Fruit fly (Drosophila melanogaster) whole organism, embryonic: Measurements from ENCODE around the gene CG10431.

Experiments
- CG10543 ChIP-seq: fragments of 200-800 bp; sonication (Bioruptor generic); optimal IDR thresholded peaks from 3 replicates; lab custom pipeline; 2017; ENCODE audit warnings: missing biosample characterization, mild to moderate bottlenecking, missing genetic modification characterization, moderate library complexity
- CG11696 ChIP-seq: fragments of 200-800 bp; sonication (Bioruptor generic); IDR thresholded peaks from 2 replicates; pipeline ENCODE4 v1.3.6; 2022; ENCODE audit warnings: missing biosample characterization, missing genetic modification characterization
- CG12219 ChIP-seq: fragments of 200-800 bp; sonication (Bioruptor generic); optimal IDR thresholded peaks from 3 replicates; lab custom pipeline; 2018; ENCODE audit warnings: missing biosample characterization, mild to moderate bottlenecking, missing genetic modification characterization
- CG12769 ChIP-seq: fragments of 200-800 bp; sonication (Bioruptor generic); optimal IDR thresholded peaks from 2 replicates; lab custom pipeline; 2019; ENCODE audit warnings: missing biosample characterization, mild to moderate bottlenecking, missing genetic modification characterization, moderate library complexity
- CG14050 ChIP-seq: fragments of 200-800 bp; sonication (Bioruptor generic); IDR thresholded peaks from 3 replicates; pipeline ENCODE4 v1.3.6; 2022; ENCODE audit warnings: missing biosample characterization, missing genetic modification characterization
- CG1529 ChIP-seq: fragments of 200-800 bp; sonication (Bioruptor generic); optimal IDR thresholded peaks from 3 replicates; lab custom pipeline; 2018; ENCODE audit warnings: missing biosample characterization, missing genetic modification characterization
- CG1603 ChIP-seq: fragments of 200-800 bp; sonication (Bioruptor generic); optimal IDR thresholded peaks from 2 replicates; lab custom pipeline; 2019; ENCODE audit warnings: missing biosample characterization, mild to moderate bottlenecking, missing genetic modification characterization, moderate library complexity
- CG18599 ChIP-seq: fragments of 200-800 bp; sonication (Bioruptor generic); optimal IDR thresholded peaks from 3 replicates; lab custom pipeline; 2017; ENCODE audit warnings: missing biosample characterization, missing genetic modification characterization, mild to moderate bottlenecking, moderate library complexity, missing genetic modification reagents
- CG2678 ChIP-seq: fragments of 200-800 bp; sonication (Bioruptor generic); optimal IDR thresholded peaks from 3 replicates; lab custom pipeline; 2019; ENCODE audit warnings: missing biosample characterization, mild to moderate bottlenecking, missing genetic modification characterization, moderate library complexity
- CG30403 ChIP-seq: fragments of 200-800 bp; sonication (Bioruptor generic); optimal IDR thresholded peaks from 3 replicates; lab custom pipeline; 2016; ENCODE audit warnings: missing biosample characterization, missing genetic modification characterization
- CG30431 ChIP-seq: fragments of 200-800 bp; sonication (Bioruptor generic); optimal IDR thresholded peaks from 2 replicates; lab custom pipeline; 2017; ENCODE audit warnings: missing biosample characterization, missing genetic modification characterization
- CG3407 ChIP-seq: fragments of 200-800 bp; sonication (Bioruptor generic); optimal IDR thresholded peaks from 2 replicates; lab custom pipeline; 2018; ENCODE audit warnings: missing biosample characterization, mild to moderate bottlenecking, missing genetic modification characterization
- CG7556 ChIP-seq: fragments of 200-800 bp; sonication (Bioruptor generic); optimal IDR thresholded peaks from 2 replicates; lab custom pipeline; 2017; ENCODE audit warnings: missing biosample characterization, mild to moderate bottlenecking, missing genetic modification characterization
- CG7786 ChIP-seq: fragments of 200-800 bp; sonication (Bioruptor generic); optimal IDR thresholded peaks from 2 replicates; lab custom pipeline; 2016; ENCODE audit warnings: missing biosample characterization, missing genetic modification characterization
- CG9876 ChIP-seq: fragments of 200-800 bp; sonication (Bioruptor generic); optimal IDR thresholded peaks from 2 replicates; lab custom pipeline; 2016; ENCODE audit warnings: missing biosample characterization, missing genetic modification characterization
- CTCF ChIP-seq: fragments of 200-800 bp; sonication (Bioruptor generic); optimal IDR thresholded peaks from 2 replicates; lab custom pipeline; 2017; ENCODE audit warnings: missing biosample characterization, mild to moderate bottlenecking, missing genetic modification characterization, moderate library complexity
- Camta ChIP-seq: fragments of 200-800 bp; sonication (Bioruptor generic); optimal IDR thresholded peaks from 2 replicates; lab custom pipeline; 2016; ENCODE audit warnings: missing biosample characterization, missing genetic modification characterization
- Dfd ChIP-seq, 2 experiments: fragments of >200 bp; optimal IDR thresholded peaks; 2 replicates each; lab custom pipeline; 2017; ENCODE audit warnings: missing biosample characterization in 2 of 2, missing genetic modification characterization in 2 of 2
- Dll ChIP-seq: fragments of 200-800 bp; sonication (Bioruptor generic); IDR thresholded peaks from 4 replicates; pipeline ENCODE4 v1.3.6; 2022; ENCODE audit warnings: missing biosample characterization, missing genetic modification characterization; ENCODE audit not compliant: partially characterized antibody
- Hey ChIP-seq: fragments of 200-800 bp; sonication (Bioruptor generic); optimal IDR thresholded peaks from 3 replicates; lab custom pipeline; 2018; ENCODE audit warnings: missing biosample characterization, mild to moderate bottlenecking, missing genetic modification characterization
- HmgZ ChIP-seq: fragments of 200-800 bp; sonication (Bioruptor generic); optimal IDR thresholded peaks from 2 replicates; lab custom pipeline; 2018; ENCODE audit warnings: missing biosample characterization, mild to moderate bottlenecking, missing genetic modification characterization
- Hr51 ChIP-seq, 2 experiments: fragments of 200-800 bp; sonication (Bioruptor generic); optimal IDR thresholded peaks; 2 replicates in 1 of 2; 3 replicates in 1 of 2; lab custom pipeline; 2016 to 2018; ENCODE audit warnings: missing biosample characterization in 2 of 2, missing genetic modification characterization in 2 of 2, mild to moderate bottlenecking in 1 of 2, moderate library complexity in 1 of 2
- Ptx1 ChIP-seq: fragments of 200-800 bp; sonication (Bioruptor generic); IDR thresholded peaks from 2 replicates; pipeline ENCODE4 v1.3.6; 2022; ENCODE audit warnings: missing biosample characterization, missing genetic modification characterization
- Usf ChIP-seq: fragments of 200-800 bp; sonication (Bioruptor generic); optimal IDR thresholded peaks from 2 replicates; lab custom pipeline; 2017; ENCODE audit warnings: missing genotype, missing biosample characterization, missing genetic modification characterization
- abd-A ChIP-seq: fragments of 200-800 bp; sonication (Bioruptor generic); optimal IDR thresholded peaks from 3 replicates; lab custom pipeline; 2019; ENCODE audit warnings: missing biosample characterization, mild to moderate bottlenecking, missing genetic modification characterization, moderate library complexity
- az2 ChIP-seq: fragments of 200-800 bp; sonication (Bioruptor generic); optimal IDR thresholded peaks from 3 replicates; lab custom pipeline; 2016; ENCODE audit warnings: missing biosample characterization, missing genetic modification characterization
- btn ChIP-seq: fragments of 200-800 bp; sonication (Bioruptor generic); optimal IDR thresholded peaks from 2 replicates; lab custom pipeline; 2016; ENCODE audit warnings: missing biosample characterization, missing genetic modification characterization
- chinmo ChIP-seq: fragments of 200-800 bp; sonication (Bioruptor generic); IDR thresholded peaks from 4 replicates; pipeline ENCODE4 v1.3.6; 2022; ENCODE audit warnings: missing biosample characterization, missing genetic modification characterization; ENCODE audit not compliant: partially characterized antibody
- ci ChIP-seq: fragments of 200-800 bp; sonication (Bioruptor generic); IDR thresholded peaks from 3 replicates; pipeline ENCODE4 v1.3.6; 2022; ENCODE audit warnings: missing biosample characterization, missing genetic modification characterization
- crol ChIP-seq: fragments of 200-800 bp; sonication (Bioruptor generic); IDR thresholded peaks from 2 replicates; pipeline ENCODE4 v1.3.6; 2022; ENCODE audit warnings: missing biosample characterization, missing genetic modification characterization
- fd64A ChIP-seq: fragments of 200-800 bp; sonication (Bioruptor generic); optimal IDR thresholded peaks from 3 replicates; lab custom pipeline; 2018; ENCODE audit warnings: missing biosample characterization, mild to moderate bottlenecking, missing genetic modification characterization
- ftz-f1 ChIP-seq: fragments of 200-800 bp; sonication (Bioruptor generic); optimal IDR thresholded peaks from 2 replicates; lab custom pipeline; 2016; ENCODE audit warnings: missing biosample characterization, missing genetic modification characterization
- gro ChIP-seq: fragments of 200-800 bp; sonication (Bioruptor generic); optimal IDR thresholded peaks from 2 replicates; lab custom pipeline; 2016; ENCODE audit warnings: missing biosample characterization, missing genetic modification characterization
- lab ChIP-seq: fragments of 200-800 bp; sonication (Bioruptor generic); optimal IDR thresholded peaks from 3 replicates; lab custom pipeline; 2017; ENCODE audit warnings: missing biosample characterization, missing genetic modification characterization, mild to moderate bottlenecking, moderate library complexity, missing genetic modification reagents
- lola ChIP-seq, 3 experiments: fragments of >200 bp in 2 of 3; fragments of 200-800 bp in 1 of 3; sonication (Bioruptor generic) in 1 of 3; optimal IDR thresholded peaks; 2 replicates each; lab custom pipeline; 2017 to 2019; ENCODE audit warnings: missing biosample characterization in 3 of 3, missing genetic modification characterization in 3 of 3, mild to moderate bottlenecking in 1 of 3, moderate library complexity in 1 of 3
- lov ChIP-seq, 2 experiments: fragments of 200-800 bp in 1 of 2; fragments of >200 bp in 1 of 2; sonication (Bioruptor generic) in 1 of 2; IDR thresholded peaks in 1 of 2; optimal IDR thresholded peaks in 1 of 2; 2 replicates in 1 of 2; 3 replicates in 1 of 2; pipeline versions ENCODE4 v1.3.6 to Lab custom; 2017 to 2022; ENCODE audit warnings: missing biosample characterization in 1 of 2, missing genetic modification characterization in 1 of 2
- luna ChIP-seq: fragments of 200-800 bp; sonication (Bioruptor generic); optimal IDR thresholded peaks from 2 replicates; lab custom pipeline; 2016; ENCODE audit warnings: missing biosample characterization, missing genetic modification characterization
- nerfin-2 ChIP-seq: fragments of 200-800 bp; sonication (Bioruptor generic); IDR thresholded peaks from 2 replicates; pipeline ENCODE4 v1.3.6; 2022; ENCODE audit warnings: missing biosample characterization, missing genetic modification characterization; ENCODE audit not compliant: partially characterized antibody
- prd ChIP-seq, 3 experiments: fragments of >200 bp in 2 of 3; fragments of 200-800 bp in 1 of 3; sonication (Bioruptor generic) in 1 of 3; optimal IDR thresholded peaks in 2 of 3; IDR thresholded peaks in 1 of 3; 2 replicates in 2 of 3; 3 replicates in 1 of 3; pipeline versions ENCODE4 v1.3.6 to Lab custom; 2017 to 2022; ENCODE audit warnings: missing biosample characterization in 1 of 3, missing genetic modification characterization in 1 of 3
- pros ChIP-seq: fragments of 200-800 bp; sonication (Bioruptor generic); optimal IDR thresholded peaks from 3 replicates; lab custom pipeline; 2019; ENCODE audit warnings: missing biosample characterization, mild to moderate bottlenecking, missing genetic modification characterization, moderate library complexity
- salm ChIP-seq: fragments of 200-800 bp; sonication (Bioruptor generic); optimal IDR thresholded peaks from 2 replicates; lab custom pipeline; 2018; ENCODE audit warnings: missing biosample characterization, mild to moderate bottlenecking, missing genetic modification characterization
- scrt ChIP-seq: fragments of 200-800 bp; sonication (Bioruptor generic); optimal IDR thresholded peaks from 2 replicates; lab custom pipeline; 2018; ENCODE audit warnings: missing biosample characterization, mild to moderate bottlenecking, missing genetic modification characterization, moderate library complexity
- sens-2 ChIP-seq: fragments of 200-800 bp; sonication (Bioruptor generic); IDR thresholded peaks from 2 replicates; pipeline ENCODE4 v1.3.6; 2022; ENCODE audit warnings: missing biosample characterization, missing genetic modification characterization
- so ChIP-seq: fragments of 200-800 bp; sonication (Bioruptor generic); IDR thresholded peaks from 3 replicates; pipeline ENCODE4 v1.3.6; 2022; ENCODE audit warnings: missing biosample characterization, missing genetic modification characterization
- tna ChIP-seq: fragments of 200-800 bp; sonication (Bioruptor generic); IDR thresholded peaks from 2 replicates; pipeline ENCODE4 v1.3.6; 2022; ENCODE audit warnings: missing biosample characterization, missing genetic modification characterization; ENCODE audit not compliant: partially characterized antibody
- unc-4 ChIP-seq: fragments of 200-800 bp; sonication (Bioruptor generic); IDR thresholded peaks from 2 replicates; pipeline ENCODE4 v1.3.6; 2022; ENCODE audit warnings: missing biosample characterization, missing genetic modification characterization; ENCODE audit not compliant: partially characterized antibody
- vfl ChIP-seq: fragments of 200-800 bp; sonication (Bioruptor generic); optimal IDR thresholded peaks from 2 replicates; lab custom pipeline; 2016; ENCODE audit warnings: missing biosample characterization, missing genetic modification characterization
- vnd ChIP-seq: fragments of 200-800 bp; sonication (Bioruptor generic); IDR thresholded peaks from 3 replicates; pipeline ENCODE4 v1.3.6; 2022; ENCODE audit warnings: missing biosample characterization, missing genetic modification characterization; ENCODE audit not compliant: partially characterized antibody
- zf30C ChIP-seq: fragments of 200-800 bp; sonication (Bioruptor generic); optimal IDR thresholded peaks from 3 replicates; lab custom pipeline; 2018; ENCODE audit warnings: missing biosample characterization, mild to moderate bottlenecking, missing genetic modification characterization

CG10431 gene

dm6 chr2L:19015628-19016027 is 41.1 kb downstream of the CG10431 start (continued):
- no peak for TF ChIP-seq btn
- TF ChIP-seq ftz-f1 (GFP tag; lab: Kevin White, UChicago): no peak
- TF ChIP-seq prd (optimal IDR thresholded peaks at IDR 0.05; lab: Kevin White, UChicago): no peak
- no peak for TF ChIP-seq prd (GFP tag; IDR thresholded peaks at IDR 0.05; lab: Robert Waterston, UW)
- TF ChIP-seq vfl: no peak
- no peak for TF ChIP-seq HmgZ (tag; lab: Kevin White, UChicago)
- no peak for TF ChIP-seq CG9876
- no peak for TF ChIP-seq CG7786
- TF ChIP-seq ci (GFP tag; lab: Robert Waterston, UW): 0 out of 3 replicates have a peak, but pooled peaks have one; percentile 7

DNA sequence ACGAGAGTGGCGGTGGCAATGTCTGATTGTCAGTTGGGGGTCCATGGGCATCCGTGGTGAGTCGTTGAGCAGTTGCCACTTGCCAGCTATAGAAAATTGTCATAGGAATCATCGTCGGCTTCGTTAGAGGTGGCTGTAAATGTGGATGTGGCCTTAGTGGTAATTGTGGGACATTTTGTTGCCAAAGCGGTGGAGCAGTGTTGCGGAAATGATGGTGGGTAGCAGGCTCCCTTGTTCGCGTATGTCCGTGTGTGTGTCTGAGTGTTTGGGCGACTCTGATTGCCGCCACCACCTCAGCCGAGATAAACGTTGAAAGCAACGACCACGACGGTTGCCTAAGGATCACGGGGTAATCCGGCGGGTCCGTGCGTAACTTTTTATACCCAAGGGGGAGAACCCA is 42.5 kb downstream of the CG10431 start:
- TF ChIP-seq nerfin-2 (GFP tag; lab: Robert Waterston, UW) (no peak), so (GFP tag; lab: Robert Waterston, UW) (no peak), CG14050 (GFP tag; lab: Robert Waterston, UW) (no peak), CG12769 (tag; lab: Kevin White, UChicago) (no peak), abd-A (peak; percentile 91), unc-4 (GFP tag; lab: Robert Waterston, UW) (no peak), az2 (GFP tag; lab: Kevin White, UChicago) (no peak), Dfd (GFP tag; optimal IDR thresholded peaks at IDR 0.05; lab: Kevin White, UChicago) (no peak), CTCF (GFP tag; lab: Kevin White, UChicago) (no peak), CG7556 (no peak), Usf (GFP tag; lab: Kevin White, UChicago) (no peak), gro (GFP tag; lab: Kevin White, UChicago) (no peak), luna (no peak), CG10543 (peak; percentile 23), zf30C (GFP tag; lab: Kevin White, UChicago) (no peak), Hey (tag; lab: Kevin White, UChicago) (peak; percentile 42), lab (peak; percentile 18), CG18599 (GFP tag; lab: Kevin White, UChicago) (peak; percentile 8), pros (GFP tag; lab: Kevin White, UChicago) (no peak)

DNA sequence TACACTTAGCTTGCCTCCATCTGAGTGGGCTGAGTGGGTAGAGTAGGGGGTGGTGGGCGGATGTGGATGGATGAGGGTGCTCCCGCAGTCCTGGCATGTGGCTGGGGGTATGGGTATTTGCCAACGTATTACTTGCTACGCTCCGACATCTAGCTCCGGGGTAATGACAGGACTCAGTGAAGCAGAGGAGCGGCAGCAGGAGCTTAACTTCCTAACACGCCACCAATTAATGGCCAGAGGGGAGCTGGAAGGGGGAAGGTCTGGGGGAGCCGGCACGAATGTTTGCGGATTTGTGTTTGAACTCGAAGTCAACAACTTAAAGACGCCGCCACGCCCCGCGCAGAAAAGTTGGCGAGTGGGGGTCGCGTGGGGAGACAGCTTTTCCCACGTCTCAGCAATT is 43.8 kb downstream of the CG10431 start:
- TF ChIP-seq Hr51 (GFP tag; optimal IDR thresholded peaks at IDR 0.05; lab: Kevin White, UChicago) (peak in 1 of 2 experiments; percentile 5), Ptx1 (0 out of 2 replicates have a peak, but pooled peaks have one; percentile 18), CG30431 (GFP tag; lab: Kevin White, UChicago) (no peak), lov (optimal IDR thresholded peaks at IDR 0.05; lab: Kevin White, UChicago) (no peak), lov (GFP tag; IDR thresholded peaks at IDR 0.05; lab: Robert Waterston, UW) (no peak), fd64A (no peak), scrt (GFP tag; lab: Kevin White, UChicago) (no peak), vnd (GFP tag; lab: Robert Waterston, UW) (no peak), CG1529 (GFP tag; lab: Kevin White, UChicago) (no peak), sens-2 (GFP tag; lab: Robert Waterston, UW) (no peak), CG30403 (GFP tag; lab: Kevin White, UChicago) (no peak), lola (GFP tag; optimal IDR thresholded peaks at IDR 0.05; lab: Kevin White, UChicago) (no peak), chinmo (no peak), CG2678 (tag; lab: Kevin White, UChicago) (no peak), crol (GFP tag; lab: Robert Waterston, UW) (peak; percentile 70), CG10543 (peak; percentile 74), Dll (no peak), CG11696 (GFP tag; lab: Robert Waterston, UW) (no peak), salm (tag; lab: Kevin White, UChicago) (no peak), Camta (no peak), CG3407 (GFP tag; lab: Kevin White, UChicago) (no peak), CG12219 (GFP tag; lab: Kevin White, UChicago) (no peak), tna (GFP tag; lab: Robert Waterston, UW) (no peak), CG1603 (tag; lab: Kevin White, UChicago) (no peak)
